Worm (Caenorhabditis elegans) whole organism, L3 larva: Measurements from ENCODE around the gene T21B10.3.

Experiments used
- R02D3.7 ChIP-seq: fragments of 150-350 bp; optimal IDR thresholded peaks from 2 replicates; lab custom pipeline; 2014; ENCODE audit warnings: missing biosample characterization, missing genetic modification characterization
- ZK546.5 ChIP-seq: sonication (generic microtip); optimal IDR thresholded peaks from 2 replicates; lab custom pipeline; 2017; ENCODE audit warnings: missing biosample characterization, missing genetic modification characterization
- ceh-16 ChIP-seq: sonication (generic microtip); optimal IDR thresholded peaks from 2 replicates; lab custom pipeline; 2017; ENCODE audit warnings: missing biosample characterization, missing genetic modification characterization
- daf-12 ChIP-seq: fragments of 150-350 bp; optimal IDR thresholded peaks from 2 replicates; lab custom pipeline; 2014; ENCODE audit warnings: missing biosample characterization, missing genetic modification reagents, missing genetic modification characterization
- egl-5 ChIP-seq: fragments of 150-350 bp; optimal IDR thresholded peaks from 2 replicates; lab custom pipeline; 2017; ENCODE audit warnings: missing biosample characterization, missing genetic modification reagents, missing genetic modification characterization, inconsistent platforms
- elt-1 ChIP-seq: fragments of 150-350 bp; optimal IDR thresholded peaks from 2 replicates; lab custom pipeline; 2014; ENCODE audit warnings: missing biosample characterization, missing genetic modification characterization
- elt-2 ChIP-seq: sonication (generic microtip); optimal IDR thresholded peaks from 2 replicates; lab custom pipeline; 2016; ENCODE audit warnings: missing genetic modification reagents, mild to moderate bottlenecking, missing genetic modification characterization, missing compliant biosample characterization
- elt-3 ChIP-seq, 3 experiments: fragments of 150-350 bp in 1 of 3; sonication (generic microtip) in 2 of 3; optimal IDR thresholded peaks; 2 replicates in 2 of 3; 4 replicates in 1 of 3; lab custom pipeline; 2014 to 2017; ENCODE audit warnings: missing biosample characterization in 3 of 3, missing genetic modification characterization in 3 of 3
- eor-1 ChIP-seq, 2 experiments: fragments of 150-350 bp; optimal IDR thresholded peaks; 2 replicates each; lab custom pipeline; 2014 to 2018; ENCODE audit warnings: missing biosample characterization in 2 of 2, missing genetic modification characterization in 2 of 2
- fkh-10 ChIP-seq: sonication (generic microtip); optimal IDR thresholded peaks from 2 replicates; lab custom pipeline; 2017; ENCODE audit warnings: missing biosample characterization, missing genetic modification reagents, missing genetic modification characterization
- fkh-2 ChIP-seq: fragments of 150-350 bp; optimal IDR thresholded peaks from 2 replicates; lab custom pipeline; 2014; ENCODE audit warnings: missing biosample characterization, missing genetic modification reagents, missing genetic modification characterization
- fos-1 ChIP-seq: fragments of 150-350 bp; optimal IDR thresholded peaks from 2 replicates; lab custom pipeline; 2014; ENCODE audit warnings: missing biosample characterization, missing genetic modification characterization
- jun-1 ChIP-seq: fragments of 150-350 bp; optimal IDR thresholded peaks from 2 replicates; lab custom pipeline; 2014; ENCODE audit warnings: missing biosample characterization, missing genetic modification reagents, missing genetic modification characterization
- lin-39 ChIP-seq: fragments of 150-350 bp; optimal IDR thresholded peaks from 2 replicates; lab custom pipeline; 2018; ENCODE audit warnings: missing biosample characterization, missing genetic modification reagents, missing genetic modification characterization
- lsy-12 ChIP-seq: sonication (generic microtip); optimal IDR thresholded peaks from 2 replicates; lab custom pipeline; 2016; ENCODE audit warnings: mild to moderate bottlenecking, missing genetic modification characterization, missing compliant biosample characterization
- mdl-1 ChIP-seq: fragments of 150-350 bp; optimal IDR thresholded peaks from 2 replicates; lab custom pipeline; 2014; ENCODE audit warnings: missing biosample characterization, missing genetic modification characterization
- nfya-1 ChIP-seq: sonication (generic microtip); optimal IDR thresholded peaks from 2 replicates; lab custom pipeline; 2017; ENCODE audit warnings: missing genetic modification characterization, mild to moderate bottlenecking, missing compliant biosample characterization, antibody characterized with exemption, moderate library complexity; ENCODE audit not compliant: insufficient read depth
- nhr-12 ChIP-seq: fragments of 150-350 bp; optimal IDR thresholded peaks from 2 replicates; lab custom pipeline; 2014; ENCODE audit warnings: missing biosample characterization, missing genetic modification characterization
- nhr-237 ChIP-seq: fragments of 150-350 bp; optimal IDR thresholded peaks from 2 replicates; lab custom pipeline; 2014; ENCODE audit warnings: missing biosample characterization, missing genetic modification characterization
- nhr-25 ChIP-seq: sonication (generic microtip); optimal IDR thresholded peaks from 2 replicates; lab custom pipeline; 2017; ENCODE audit warnings: missing biosample characterization, missing genetic modification characterization
- nhr-76 ChIP-seq: fragments of 150-350 bp; sonication (generic microtip); optimal IDR thresholded peaks from 5 replicates; lab custom pipeline; 2014; ENCODE audit warnings: missing biosample characterization, missing genetic modification characterization
- nhr-77 ChIP-seq: fragments of 150-350 bp; optimal IDR thresholded peaks from 2 replicates; lab custom pipeline; 2014; ENCODE audit warnings: missing biosample characterization, missing genetic modification characterization
- pha-4 ChIP-seq: fragments of 150-350 bp; optimal IDR thresholded peaks from 2 replicates; lab custom pipeline; 2014; ENCODE audit warnings: missing biosample characterization, missing genetic modification reagents, missing genetic modification characterization
- pqm-1 ChIP-seq: fragments of 150-350 bp; optimal IDR thresholded peaks from 2 replicates; lab custom pipeline; 2017; ENCODE audit warnings: missing biosample characterization, missing genetic modification characterization, inconsistent platforms
- skn-1 ChIP-seq: fragments of 150-350 bp; optimal IDR thresholded peaks from 2 replicates; lab custom pipeline; 2014; ENCODE audit warnings: missing biosample characterization, missing genetic modification characterization
- tbx-2 ChIP-seq: sonication (generic microtip); optimal IDR thresholded peaks from 2 replicates; lab custom pipeline; 2016; ENCODE audit warnings: mild to moderate bottlenecking, missing genetic modification characterization, missing compliant biosample characterization
- unc-39 ChIP-seq: sonication (generic microtip); optimal IDR thresholded peaks from 4 replicates; lab custom pipeline; 2017; ENCODE audit warnings: missing biosample characterization, missing genetic modification characterization
- zag-1 ChIP-seq: fragments of 150-350 bp; optimal IDR thresholded peaks from 2 replicates; lab custom pipeline; 2014; ENCODE audit warnings: missing biosample characterization, missing genetic modification characterization
- ztf-11 ChIP-seq: fragments of 150-350 bp; optimal IDR thresholded peaks from 2 replicates; lab custom pipeline; 2014; ENCODE audit warnings: missing biosample characterization, missing genetic modification characterization
- ztf-4 ChIP-seq: fragments of 150-350 bp; optimal IDR thresholded peaks from 2 replicates; lab custom pipeline; 2014; ENCODE audit warnings: missing biosample characterization, missing genetic modification characterization

T21B10.3 gene

DNA sequence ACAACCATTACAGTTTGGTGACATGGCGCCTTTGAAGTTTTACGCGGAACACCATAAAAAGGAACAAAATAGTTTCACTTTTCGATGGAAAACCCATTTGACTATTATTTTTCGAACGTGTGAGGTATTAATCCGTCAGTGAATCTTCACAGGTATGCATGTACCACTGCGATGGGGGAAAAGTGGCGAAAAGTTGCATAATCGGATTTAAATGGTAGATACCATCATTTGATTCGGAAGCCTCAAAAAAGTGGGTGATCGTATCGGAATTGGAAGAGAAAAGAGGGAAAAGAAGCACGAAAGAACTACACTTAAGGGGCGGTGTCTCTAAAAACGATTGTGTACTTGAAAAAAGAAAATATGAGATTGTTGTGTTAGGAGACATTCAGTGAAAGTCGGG is 19.5 kb downstream of the T21B10.3 start:
- TF ChIP-seq unc-39 (tag; lab: Kevin White, UChicago) (no peak), nhr-77 (no peak), elt-1 (tag; lab: Kevin White, UChicago) (peak; percentile 64), mdl-1 (tag; lab: Kevin White, UChicago) (no peak), nhr-76 (tag; lab: Kevin White, UChicago) (no peak), nfya-1 (tag; lab: Kevin White, UChicago) (no peak), nhr-12 (tag; lab: Kevin White, UChicago) (no peak), fos-1 (tag; lab: Kevin White, UChicago) (no peak), R02D3.7 (tag; lab: Kevin White, UChicago) (no peak), zag-1 (tag; lab: Kevin White, UChicago) (no peak), pqm-1 (tag; lab: Kevin White, UChicago) (no peak), nhr-25 (tag; lab: Kevin White, UChicago) (peak; percentile 8), fkh-2 (no peak), ceh-16 (tag; lab: Kevin White, UChicago) (no peak), skn-1 (tag; lab: Kevin White, UChicago) (no peak), daf-12 (tag; lab: Kevin White, UChicago) (no peak), jun-1 (tag; lab: Kevin White, UChicago) (no peak)
- TF ChIP-seq, all 47 proteins: peak for 2

DNA sequence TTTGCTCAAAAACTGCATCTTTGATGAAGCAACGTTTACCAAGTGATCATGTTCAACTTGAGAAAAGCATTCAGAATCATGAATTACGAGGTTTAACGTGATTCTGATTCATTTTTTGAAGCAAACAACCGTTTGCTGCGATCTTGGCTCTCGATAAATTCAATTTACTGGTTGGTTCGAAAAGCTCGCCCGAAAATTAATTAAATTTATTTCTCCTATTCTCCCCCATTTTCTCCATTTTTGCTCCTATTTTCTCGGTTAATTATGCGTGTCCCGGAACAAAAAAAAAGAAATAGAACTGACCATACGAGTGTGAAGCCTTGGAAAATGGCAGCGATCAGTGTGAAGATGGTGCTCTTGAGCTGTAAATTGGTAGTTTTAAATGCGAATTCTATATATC is 22.7 kb downstream of the T21B10.3 start:
- TF ChIP-seq unc-39 (tag; lab: Kevin White, UChicago) (no peak), jun-1 (tag; lab: Kevin White, UChicago) (no peak), tbx-2 (tag; lab: Kevin White, UChicago) (no peak), nhr-77 (no peak), pqm-1 (tag; lab: Kevin White, UChicago) (no peak), nhr-237 (no peak), pha-4 (tag; lab: Kevin White, UChicago) (no peak), ztf-4 (no peak), fos-1 (tag; lab: Kevin White, UChicago) (no peak), ZK546.5 (tag; lab: Kevin White, UChicago) (no peak), lin-39 (no peak), ceh-16 (tag; lab: Kevin White, UChicago) (no peak), elt-2 (tag; lab: Kevin White, UChicago) (no peak)

DNA sequence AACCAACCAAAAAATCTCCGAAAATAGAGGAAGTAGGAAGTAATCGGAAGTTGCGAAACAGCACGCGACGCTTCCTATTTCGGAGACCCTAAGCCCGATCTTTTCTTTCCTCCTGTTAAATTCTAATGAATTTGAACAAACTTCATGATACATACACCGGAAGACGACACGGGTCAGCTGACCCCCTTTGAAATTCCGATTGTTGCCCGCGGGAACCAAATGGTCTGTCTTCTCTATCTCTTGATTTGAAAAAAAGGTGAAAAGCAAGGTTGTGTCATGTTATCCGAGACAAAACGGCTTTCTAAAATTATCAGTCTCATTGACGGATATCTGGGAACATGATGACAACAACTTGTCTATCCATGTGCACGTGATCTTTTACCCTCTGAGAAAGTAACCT is 24.9 kb downstream of the T21B10.3 start:
- TF ChIP-seq lin-39 (peak; percentile 61), elt-3 (tag; optimal IDR thresholded peaks at IDR 0.05; lab: Kevin White, UChicago) (no peak)

DNA sequence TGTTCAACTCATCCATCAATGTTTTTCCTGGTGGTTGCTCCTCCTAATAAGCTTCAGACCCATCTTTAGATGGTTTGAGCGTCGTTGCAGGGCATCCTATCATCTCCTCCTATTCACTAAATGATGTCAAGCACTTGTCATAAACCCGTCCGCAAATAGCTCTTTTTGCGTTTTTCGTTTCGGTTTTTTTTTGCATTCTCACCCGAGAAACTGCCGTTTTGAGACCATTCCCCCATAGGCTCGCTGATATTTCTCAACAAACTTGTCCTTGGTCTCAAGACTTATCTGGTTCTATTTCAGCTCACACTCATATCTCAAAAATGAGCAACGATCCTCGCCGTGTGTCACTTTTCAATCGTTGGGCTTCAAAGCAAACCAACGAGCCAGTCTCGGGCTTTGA is 26.2 kb downstream of the T21B10.3 start, which contains the start of gene cal-2:
cal-2 (plus strand) TSS at position 301 of the 400 bp plus-strand sequence.
- no peak for TF ChIP-seq lsy-12 (tag; lab: Kevin White, UChicago)

DNA sequence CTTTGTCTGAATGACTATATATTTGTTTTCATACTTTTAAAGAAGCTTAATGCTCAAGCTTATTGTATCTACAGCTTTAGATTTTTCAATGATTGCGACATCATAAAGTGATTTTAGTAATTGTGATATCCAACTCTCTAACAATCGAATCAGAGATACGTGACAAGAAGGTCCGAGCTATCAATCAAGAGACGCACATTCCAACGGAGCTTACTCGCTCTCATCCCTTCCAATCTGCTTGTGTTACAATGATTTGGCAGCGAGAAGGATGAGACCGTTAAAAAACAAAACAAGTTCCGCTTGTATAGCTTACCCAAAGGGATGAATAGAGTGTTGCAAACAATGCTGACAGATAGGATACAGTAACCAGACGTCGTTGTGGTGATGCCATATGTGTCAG is 27.3 kb downstream of the T21B10.3 start:
- TF ChIP-seq jun-1 (tag; lab: Kevin White, UChicago) (no peak), elt-3 (tag; optimal IDR thresholded peaks at IDR 0.05; lab: Kevin White, UChicago) (no peak), nfya-1 (tag; lab: Kevin White, UChicago) (no peak), fkh-10 (GFP tag; lab: Kevin White, UChicago) (no peak), lin-39 (peak; percentile 74), ceh-16 (tag; lab: Kevin White, UChicago) (no peak), nhr-25 (tag; lab: Kevin White, UChicago) (no peak), ztf-11 (no peak)
- TF ChIP-seq, all 47 proteins: peak for 1

DNA sequence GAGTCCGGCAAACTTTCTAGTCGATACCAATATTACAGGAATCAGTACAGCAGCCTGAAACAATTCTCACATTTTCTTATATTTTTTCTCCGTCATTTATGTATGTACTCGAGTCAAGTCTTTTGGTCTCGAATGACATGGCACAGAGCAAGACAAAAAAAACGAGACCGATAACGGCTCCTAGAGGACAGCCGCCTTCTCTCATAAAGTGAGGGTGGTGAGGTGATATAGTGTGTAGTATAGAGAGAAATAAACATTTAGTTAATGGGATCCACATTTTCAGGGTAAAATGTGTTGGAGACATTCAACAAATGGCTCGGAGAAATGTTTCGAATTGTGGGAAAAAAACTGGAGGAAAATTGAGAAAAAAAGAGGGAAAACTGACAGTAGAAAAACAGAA is 28.0 kb downstream of the T21B10.3 start:
- TF ChIP-seq fkh-10 (GFP tag; lab: Kevin White, UChicago) (no peak), nfya-1 (tag; lab: Kevin White, UChicago) (peak; percentile 22), lin-39 (peak; percentile 42), egl-5 (tag; lab: Kevin White, UChicago) (peak; percentile 96)

DNA sequence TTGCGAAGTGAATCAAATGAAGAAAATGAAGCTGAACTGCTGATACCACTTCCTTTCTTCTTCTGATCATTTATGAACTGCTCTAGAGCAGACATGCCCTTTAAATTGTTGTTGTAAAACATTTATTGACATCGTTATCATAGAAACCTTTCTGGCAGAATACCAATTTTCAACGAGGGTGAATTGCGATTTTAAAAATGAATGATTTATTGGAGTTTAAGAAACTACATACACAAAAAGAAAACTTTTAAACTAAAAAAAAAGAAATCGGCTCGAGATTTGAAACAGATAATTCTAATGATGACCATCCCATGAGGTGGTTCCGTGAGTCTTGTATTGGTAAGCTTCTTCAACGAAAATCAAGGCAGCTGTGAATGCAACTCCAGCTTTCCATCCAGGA is 29.9 kb downstream of the T21B10.3 start, which contains the start of gene sftd-3:
sftd-3 (minus strand) TSS at position 101 of the 400 bp plus-strand sequence.
- TF ChIP-seq eor-1 (tag; optimal IDR thresholded peaks at IDR 0.05; lab: Kevin White, UChicago), result no peak
